Worm (Caenorhabditis elegans) whole organism, L4/young adult: ENCODE data around the gene W03C9.8.

Experiments
- W03F9.2 ChIP-seq: fragments of 150-350 bp; optimal IDR thresholded peaks from 2 replicates; lab custom pipeline; 2014; ENCODE audit warnings: missing biosample characterization, missing genetic modification characterization
- dao-5 ChIP-seq: sonication (generic microtip); optimal IDR thresholded peaks from 2 replicates; lab custom pipeline; 2016; ENCODE audit warnings: missing genotype, missing genetic modification characterization, moderate library complexity, missing compliant biosample characterization
- him-1 ChIP-seq: sonication (generic microtip); optimal IDR thresholded peaks from 2 replicates; lab custom pipeline; 2016; ENCODE audit warnings: missing genotype, missing genetic modification reagents, missing genetic modification characterization, missing compliant biosample characterization

Gene W03C9.8

ce11 chrII:11964847-11965246 is 16.3 kb downstream of the W03C9.8 start:
- TF ChIP-seq W03F9.2 (tag; lab: Kevin White, UChicago): no peak
- no peak for TF ChIP-seq him-1
- TF ChIP-seq dao-5 (tag; lab: Kevin White, UChicago): no peak

- TF ChIP-seq W03F9.2 (tag; lab: Kevin White, UChicago) (no peak), him-1 (no peak), dao-5 (tag; lab: Kevin White, UChicago) (no peak)
Observed at ce11 chrII:11966602-11967001, 18.0 kb downstream of the W03C9.8 start, which contains the start of gene rab-7. Gene rab-7 (minus strand): TSS chrII:11966931.

- peak; percentile 73 for TF ChIP-seq him-1
- peak; percentile 92 for TF ChIP-seq W03F9.2 (tag; lab: Kevin White, UChicago)
- TF ChIP-seq dao-5 (tag; lab: Kevin White, UChicago): no peak
Observed at ce11 chrII:11967507-11968127, 19.1 kb downstream of the W03C9.8 start, which contains the start of gene W03C9.5. Gene W03C9.5 (minus strand): TSS chrII:11967544.

- TF ChIP-seq W03F9.2 (tag; lab: Kevin White, UChicago): peak; percentile 57
- no peak for TF ChIP-seq dao-5 (tag; lab: Kevin White, UChicago)
Observed at ce11 chrII:11968275-11968674, 19.7 kb downstream of the W03C9.8 start, which contains the start of gene mex-1. Gene mex-1 (plus strand): TSS chrII:11968637.

ce11 chrII:11969033-11969432 is 20.5 kb downstream of the W03C9.8 start:
- TF ChIP-seq W03F9.2 (tag; lab: Kevin White, UChicago) (no peak), him-1 (no peak)

ce11 chrII:11971009-11971636 is 22.6 kb downstream of the W03C9.8 start:
- TF ChIP-seq him-1 (no peak), dao-5 (tag; lab: Kevin White, UChicago) (no peak), W03F9.2 (tag; lab: Kevin White, UChicago) (no peak)

ce11 chrII:11972266-11972665 is 23.7 kb downstream of the W03C9.8 start:
- TF ChIP-seq W03F9.2 (tag; lab: Kevin White, UChicago) (no peak), him-1 (no peak), dao-5 (tag; lab: Kevin White, UChicago) (no peak)

ce11 chrII:11973632-11974031 is 25.1 kb downstream of the W03C9.8 start, which contains the start of gene acbp-6:
Gene acbp-6 (minus strand): TSS chrII:11973732.
- TF ChIP-seq W03F9.2 (tag; lab: Kevin White, UChicago) (no peak), dao-5 (tag; lab: Kevin White, UChicago) (no peak), him-1 (no peak)

ce11 chrII:11974048-11974995 is 25.8 kb downstream of the W03C9.8 start:
- TF ChIP-seq him-1 (no peak), dao-5 (tag; lab: Kevin White, UChicago) (no peak)

ce11 chrII:11976727-11977259 is 28.2 kb downstream of the W03C9.8 start:
- TF ChIP-seq dao-5 (tag; lab: Kevin White, UChicago): no peak
- no peak for TF ChIP-seq him-1
- TF ChIP-seq W03F9.2 (tag; lab: Kevin White, UChicago): no peak

ce11 chrII:11977363-11977762 is 28.8 kb downstream of the W03C9.8 start, which contains the start of gene Y17G7B.21:
Gene Y17G7B.21 (minus strand): TSS chrII:11977661.
- TF ChIP-seq W03F9.2 (tag; lab: Kevin White, UChicago) (no peak), dao-5 (tag; lab: Kevin White, UChicago) (no peak), him-1 (no peak)

- no peak for TF ChIP-seq W03F9.2 (tag; lab: Kevin White, UChicago)
- no peak for TF ChIP-seq him-1
- TF ChIP-seq dao-5 (tag; lab: Kevin White, UChicago): no peak
Observed at ce11 chrII:11978478-11978877, 29.9 kb downstream of the W03C9.8 start.

ce11 chrII:11978920-11979319 is 30.4 kb downstream of the W03C9.8 start:
- no peak for TF ChIP-seq W03F9.2 (tag; lab: Kevin White, UChicago)
- no peak for TF ChIP-seq dao-5 (tag; lab: Kevin White, UChicago)
- TF ChIP-seq him-1: no peak
